Fruit fly (Drosophila melanogaster): ENCODE data around the gene Gapdh2.

The Gapdh2 gene

DNA sequence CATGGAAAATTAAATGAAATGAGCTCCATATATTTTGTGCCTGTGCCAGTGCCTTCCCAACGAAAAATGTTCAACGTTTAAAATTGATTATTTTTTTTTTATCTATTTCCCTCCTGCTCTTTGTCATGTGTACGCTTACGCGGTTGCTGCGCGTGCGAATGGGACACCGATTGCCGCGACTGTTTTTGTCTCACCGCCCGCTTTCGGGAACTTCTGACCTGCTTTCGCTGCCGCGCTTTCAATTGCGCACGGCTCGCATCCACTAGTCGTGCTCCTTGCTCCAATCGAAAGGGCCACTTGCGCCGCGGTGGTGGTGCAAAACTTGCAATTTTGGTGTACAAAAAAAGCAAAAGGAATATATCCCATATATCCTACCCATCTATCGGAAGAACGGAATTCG is 7.5 kb upstream of the Gapdh2 start (continued):
- TF ChIP-seq Bgb (GFP tag; IDR thresholded peaks at IDR 0.05; ENCODE audit: partially characterized antibody) (peak; percentile 56; the same call in 1 of the 2 replicates), cwo (GFP tag; optimal IDR thresholded peaks at IDR 0.05) (no peak), tx (GFP tag; optimal IDR thresholded peaks at IDR 0.05) (no peak), lab (GFP tag; optimal IDR thresholded peaks at IDR 0.05) (peak; percentile 47), CG2678 (tag; optimal IDR thresholded peaks at IDR 0.05) (peak; percentile 11), CG4820 (GFP tag; optimal IDR thresholded peaks at IDR 0.05) (no peak), CG17186 (GFP tag; optimal IDR thresholded peaks at IDR 0.05) (no peak), Dad (GFP tag; optimal IDR thresholded peaks at IDR 0.05) (peak; percentile 16), CG6689 (GFP tag; IDR thresholded peaks at IDR 0.05) (0 out of 2 replicates have a peak, but pooled peaks have one; percentile 23), Trl (optimal IDR thresholded peaks at IDR 0.05) (no peak), Trl (GFP tag; optimal IDR thresholded peaks at IDR 0.05) (no peak), Drgx (GFP tag; IDR thresholded peaks at IDR 0.05) (peak; percentile 58), Bteb2 (GFP tag; optimal IDR thresholded peaks at IDR 0.05) (no peak), Meics (GFP tag; optimal IDR thresholded peaks at IDR 0.05) (no peak), gt (GFP tag; IDR thresholded peaks at IDR 0.05) (no peak), btn (GFP tag; optimal IDR thresholded peaks at IDR 0.05) (no peak), CG15269 (tag; optimal IDR thresholded peaks at IDR 0.05) (no peak), CG2120 (GFP tag; optimal IDR thresholded peaks at IDR 0.05) (peak; percentile 25), CrebB (tag; optimal IDR thresholded peaks at IDR 0.05) (peak; percentile 7), amos (GFP tag; IDR thresholded peaks at IDR 0.05; ENCODE audit: partially characterized antibody) (peak; percentile 49; the same call in 1 of the 2 replicates), insv (GFP tag; optimal IDR thresholded peaks at IDR 0.05) (no peak), CG18262 (tag; optimal IDR thresholded peaks at IDR 0.05) (peak; percentile 8), CG14710 (tag; optimal IDR thresholded peaks at IDR 0.05) (no peak), Opbp (GFP tag; IDR thresholded peaks at IDR 0.05; ENCODE audit: partially characterized antibody) (peak; percentile 44; the same call in 1 of the 3 replicates), pita (GFP tag; optimal IDR thresholded peaks at IDR 0.05) (no peak), dan (GFP tag; IDR thresholded peaks at IDR 0.05) (no peak), cad (GFP tag; optimal IDR thresholded peaks at IDR 0.05) (no peak), unc-4 (GFP tag; IDR thresholded peaks at IDR 0.05; ENCODE audit: partially characterized antibody) (no peak), HLH3B (GFP tag; IDR thresholded peaks at IDR 0.05) (no peak), bsh (GFP tag; optimal IDR thresholded peaks at IDR 0.05) (peak; percentile 2 to 28), psq (GFP tag; optimal IDR thresholded peaks at IDR 0.05) (no peak), CG16813 (GFP tag; IDR thresholded peaks at IDR 0.05; ENCODE audit: partially characterized antibody) (0 out of 3 replicates have a peak, but pooled peaks have one; percentile 14), pros (GFP tag; optimal IDR thresholded peaks at IDR 0.05) (no peak), CG3847 (GFP tag; IDR thresholded peaks at IDR 0.05) (peak; percentile 31; the same call in 1 of the 2 replicates), CG9609 (GFP tag; optimal IDR thresholded peaks at IDR 0.05) (no peak), CG17802 (tag; optimal IDR thresholded peaks at IDR 0.05) (no peak), CG4282 (GFP tag; optimal IDR thresholded peaks at IDR 0.05) (peak; percentile 33), CG7928 (GFP tag; optimal IDR thresholded peaks at IDR 0.05) (no peak), CHES-1-like (GFP tag; optimal IDR thresholded peaks at IDR 0.05) (peak; percentile 47), rib (GFP tag; IDR thresholded peaks at IDR 0.05) (peak; percentile 53; the same call in 1 of the 2 replicates), CG3281 (GFP tag; optimal IDR thresholded peaks at IDR 0.05) (no peak), Ets97D (GFP tag; optimal IDR thresholded peaks at IDR 0.05) (no peak), CG18476 (GFP tag; optimal IDR thresholded peaks at IDR 0.05) (no peak), ERR (GFP tag; optimal IDR thresholded peaks at IDR 0.05) (no peak), CG8359 (GFP tag; optimal IDR thresholded peaks at IDR 0.05; ENCODE audit: borderline replicate concordance) (no peak), fd64A (GFP tag; optimal IDR thresholded peaks at IDR 0.05) (no peak), CG13287 (GFP tag; IDR thresholded peaks at IDR 0.05; ENCODE audit: partially characterized antibody) (peak; percentile 25), CG31388 (GFP tag; optimal IDR thresholded peaks at IDR 0.05) (no peak), Hsf (GFP tag; optimal IDR thresholded peaks at IDR 0.05) (no peak), chn (GFP tag; optimal IDR thresholded peaks at IDR 0.05) (peak; percentile 6)
